Fruit fly (Drosophila melanogaster) whole organism, embryonic: ENCODE measurements around the gene Acp63F.

Experiments
- CG10543 ChIP-seq: fragments of 200-800 bp; sonication (Bioruptor generic); optimal IDR thresholded peaks from 3 replicates; lab custom pipeline; 2017; ENCODE audit warnings: missing biosample characterization, mild to moderate bottlenecking, missing genetic modification characterization, moderate library complexity
- CG10565 ChIP-seq: fragments of 200-800 bp; sonication (Bioruptor generic); optimal IDR thresholded peaks from 3 replicates; lab custom pipeline; 2016; ENCODE audit warnings: missing biosample characterization, mild to moderate bottlenecking, missing genetic modification characterization
- CG12219 ChIP-seq: fragments of 200-800 bp; sonication (Bioruptor generic); optimal IDR thresholded peaks from 3 replicates; lab custom pipeline; 2018; ENCODE audit warnings: missing biosample characterization, mild to moderate bottlenecking, missing genetic modification characterization
- CG13287 ChIP-seq: fragments of 200-800 bp; sonication (Bioruptor generic); IDR thresholded peaks from 2 replicates; pipeline ENCODE4 v1.3.6; 2022; ENCODE audit warnings: missing biosample characterization, missing genetic modification characterization; ENCODE audit not compliant: partially characterized antibody
- CG14710 ChIP-seq: fragments of 200-800 bp; sonication (Bioruptor generic); optimal IDR thresholded peaks from 3 replicates; lab custom pipeline; 2019; ENCODE audit warnings: missing biosample characterization, mild to moderate bottlenecking, missing genetic modification characterization, moderate library complexity
- CG17568 ChIP-seq: fragments of 200-800 bp; sonication (Bioruptor generic); optimal IDR thresholded peaks from 2 replicates; lab custom pipeline; 2018; ENCODE audit warnings: missing biosample characterization, mild to moderate bottlenecking, missing genetic modification characterization, moderate library complexity
- CG17802 ChIP-seq: fragments of 200-800 bp; sonication (Bioruptor generic); optimal IDR thresholded peaks from 2 replicates; lab custom pipeline; 2018; ENCODE audit warnings: missing biosample characterization, mild to moderate bottlenecking, missing genetic modification characterization, moderate library complexity
- CG17912 ChIP-seq: fragments of 200-800 bp; sonication (Bioruptor generic); optimal IDR thresholded peaks from 2 replicates; lab custom pipeline; 2018; ENCODE audit warnings: missing biosample characterization, mild to moderate bottlenecking, missing genetic modification characterization
- CG18476 ChIP-seq: fragments of 200-800 bp; sonication (Bioruptor generic); optimal IDR thresholded peaks from 2 replicates; lab custom pipeline; 2016; ENCODE audit warnings: missing biosample characterization, mild to moderate bottlenecking, missing genetic modification characterization
- CG2116 ChIP-seq: fragments of 200-800 bp; sonication (Bioruptor generic); optimal IDR thresholded peaks from 3 replicates; lab custom pipeline; 2018; ENCODE audit warnings: missing biosample characterization, mild to moderate bottlenecking, missing genetic modification characterization
- CG2202 ChIP-seq: fragments of 200-800 bp; sonication (Bioruptor generic); optimal IDR thresholded peaks from 2 replicates; lab custom pipeline; 2018; ENCODE audit warnings: missing biosample characterization, mild to moderate bottlenecking, missing genetic modification characterization
- CG2678 ChIP-seq: fragments of 200-800 bp; sonication (Bioruptor generic); optimal IDR thresholded peaks from 3 replicates; lab custom pipeline; 2019; ENCODE audit warnings: missing biosample characterization, mild to moderate bottlenecking, missing genetic modification characterization, moderate library complexity
- CG2875 ChIP-seq: fragments of 200-800 bp; sonication (Bioruptor generic); optimal IDR thresholded peaks from 2 replicates; lab custom pipeline; 2017; ENCODE audit warnings: missing biosample characterization, mild to moderate bottlenecking, missing genetic modification characterization, missing genetic modification reagents
- CG3065 ChIP-seq: fragments of 200-800 bp; sonication (Bioruptor generic); optimal IDR thresholded peaks from 2 replicates; lab custom pipeline; 2016; ENCODE audit warnings: missing biosample characterization, missing genetic modification characterization
- CG3838 ChIP-seq: fragments of 200-800 bp; sonication (Bioruptor generic); optimal IDR thresholded peaks from 3 replicates; lab custom pipeline; 2016; ENCODE audit warnings: missing biosample characterization, missing genetic modification characterization
- CG7839 ChIP-seq: fragments of 200-800 bp; sonication (Bioruptor generic); optimal IDR thresholded peaks from 3 replicates; lab custom pipeline; 2018; ENCODE audit warnings: missing biosample characterization, mild to moderate bottlenecking, missing genetic modification characterization, moderate library complexity
- CG8089 ChIP-seq: fragments of 200-800 bp; sonication (Bioruptor generic); optimal IDR thresholded peaks from 3 replicates; lab custom pipeline; 2016; ENCODE audit warnings: missing biosample characterization, missing genetic modification characterization
- CG9609 ChIP-seq: fragments of 200-800 bp; sonication (Bioruptor generic); optimal IDR thresholded peaks from 3 replicates; lab custom pipeline; 2016; ENCODE audit warnings: missing biosample characterization, missing genetic modification characterization
- Dad ChIP-seq: fragments of 200-800 bp; sonication (Bioruptor generic); optimal IDR thresholded peaks from 3 replicates; lab custom pipeline; 2016; ENCODE audit warnings: missing biosample characterization, missing genetic modification characterization
- Dbx ChIP-seq: fragments of 200-800 bp; sonication (Bioruptor generic); IDR thresholded peaks from 3 replicates; pipeline ENCODE4 v1.3.6; 2022; ENCODE audit warnings: missing biosample characterization, missing genetic modification characterization
- E2f1 ChIP-seq: fragments of 200-800 bp; sonication (Bioruptor generic); IDR thresholded peaks from 2 replicates; pipeline ENCODE4 v1.3.6; 2022; ENCODE audit warnings: missing biosample characterization, missing genetic modification characterization
- Eip74EF ChIP-seq, 2 experiments: fragments of 200-800 bp in 1 of 2; fragments of >200 bp in 1 of 2; sonication (Bioruptor generic) in 1 of 2; optimal IDR thresholded peaks; 2 replicates each; lab custom pipeline; 2017 to 2019; ENCODE audit warnings: missing biosample characterization in 2 of 2, missing genetic modification characterization in 2 of 2, mild to moderate bottlenecking in 1 of 2, moderate library complexity in 1 of 2
- Ets65A ChIP-seq: fragments of 200-800 bp; sonication (Bioruptor generic); peaks from one replicate; lab custom pipeline; 2016; ENCODE audit warnings: missing biosample characterization, missing genetic modification characterization
- GATAe ChIP-seq: fragments of 200-800 bp; sonication (Bioruptor generic); conservative IDR thresholded peaks from 2 replicates; pipeline ENCODE4 v1.3.6; 2022; ENCODE audit warnings: missing biosample characterization, missing genetic modification characterization
- HLH3B ChIP-seq: fragments of 200-800 bp; sonication (Bioruptor generic); IDR thresholded peaks from 2 replicates; pipeline ENCODE4 v1.3.6; 2022; ENCODE audit warnings: missing biosample characterization, missing genetic modification characterization
- HLHmδ ChIP-seq: fragments of 200-800 bp; sonication (Bioruptor generic); optimal IDR thresholded peaks from 2 replicates; lab custom pipeline; 2018; ENCODE audit warnings: missing biosample characterization, mild to moderate bottlenecking, missing genetic modification characterization, moderate library complexity
- Hand ChIP-seq: fragments of 200-800 bp; sonication (Bioruptor generic); optimal IDR thresholded peaks from 2 replicates; lab custom pipeline; 2017; ENCODE audit warnings: mild to moderate bottlenecking, missing biosample characterization, missing genetic modification reagents, missing genetic modification characterization
- Hmx ChIP-seq: fragments of 200-800 bp; sonication (Bioruptor generic); optimal IDR thresholded peaks from 2 replicates; lab custom pipeline; 2016; ENCODE audit warnings: missing biosample characterization, missing genetic modification characterization
- Lpt ChIP-seq: fragments of >200 bp; optimal IDR thresholded peaks from 2 replicates; lab custom pipeline; 2018; ENCODE audit warnings: missing biosample characterization, missing genetic modification characterization
- Optix ChIP-seq: fragments of 200-800 bp; sonication (Bioruptor generic); IDR thresholded peaks from 3 replicates; pipeline ENCODE4 v1.3.6; 2022; ENCODE audit warnings: missing biosample characterization, missing genetic modification characterization
- Ravus ChIP-seq: fragments of 200-800 bp; sonication (Bioruptor generic); IDR thresholded peaks from 2 replicates; pipeline ENCODE4 v1.3.6; 2022; ENCODE audit warnings: missing biosample characterization, missing genetic modification characterization
- Trl ChIP-seq, 3 experiments: fragments of >200 bp in 2 of 3; fragments of 200-800 bp in 1 of 3; sonication (Bioruptor generic) in 1 of 3; optimal IDR thresholded peaks; 2 replicates in 1 of 3; 3 replicates in 2 of 3; lab custom pipeline; 2016 to 2017; ENCODE audit warnings: missing biosample characterization in 1 of 3, missing genetic modification characterization in 1 of 3
- al ChIP-seq: fragments of 200-800 bp; sonication (Bioruptor generic); IDR thresholded peaks from 2 replicates; pipeline ENCODE4 v1.3.6; 2022; ENCODE audit warnings: missing biosample characterization, missing genetic modification characterization
- ap ChIP-seq: fragments of 200-800 bp; sonication (Bioruptor generic); IDR thresholded peaks from 2 replicates; pipeline ENCODE4 v1.3.6; 2022; ENCODE audit warnings: missing biosample characterization, missing genetic modification characterization
- bigmax ChIP-seq: fragments of 200-800 bp; sonication (Bioruptor generic); optimal IDR thresholded peaks from 2 replicates; lab custom pipeline; 2018; ENCODE audit warnings: missing biosample characterization, mild to moderate bottlenecking, missing genetic modification characterization
- crp ChIP-seq, 2 experiments: fragments of 200-800 bp; sonication (Bioruptor generic); optimal IDR thresholded peaks; 2 replicates in 1 of 2; 3 replicates in 1 of 2; lab custom pipeline; 2017; ENCODE audit warnings: missing biosample characterization in 2 of 2, missing genetic modification characterization in 2 of 2, mild to moderate bottlenecking in 1 of 2, moderate library complexity in 1 of 2
- ham ChIP-seq: fragments of 200-800 bp; sonication (Bioruptor generic); IDR thresholded peaks from 2 replicates; pipeline ENCODE4 v1.3.6; 2022; ENCODE audit warnings: missing biosample characterization, missing genetic modification characterization
- ind ChIP-seq: fragments of 200-800 bp; sonication (Bioruptor generic); optimal IDR thresholded peaks from 3 replicates; lab custom pipeline; 2016; ENCODE audit warnings: missing biosample characterization, missing genetic modification characterization
- lilli ChIP-seq: fragments of 200-800 bp; sonication (Bioruptor generic); optimal IDR thresholded peaks from 3 replicates; lab custom pipeline; 2016; ENCODE audit warnings: missing biosample characterization, missing genetic modification characterization
- lov ChIP-seq, 2 experiments: fragments of 200-800 bp in 1 of 2; fragments of >200 bp in 1 of 2; sonication (Bioruptor generic) in 1 of 2; IDR thresholded peaks in 1 of 2; optimal IDR thresholded peaks in 1 of 2; 2 replicates in 1 of 2; 3 replicates in 1 of 2; pipeline versions ENCODE4 v1.3.6 to Lab custom; 2017 to 2022; ENCODE audit warnings: missing biosample characterization in 1 of 2, missing genetic modification characterization in 1 of 2
- pb ChIP-seq: fragments of 200-800 bp; sonication (Bioruptor generic); optimal IDR thresholded peaks from 3 replicates; lab custom pipeline; 2016; ENCODE audit warnings: missing biosample characterization, missing genetic modification characterization
- peb ChIP-seq: fragments of 200-800 bp; sonication (Bioruptor generic); IDR thresholded peaks from 2 replicates; pipeline ENCODE4 v1.3.6; 2022; ENCODE audit warnings: missing biosample characterization, missing genetic modification characterization
- pnt ChIP-seq: fragments of 200-800 bp; sonication (Bioruptor generic); optimal IDR thresholded peaks from 3 replicates; lab custom pipeline; 2016; ENCODE audit warnings: missing biosample characterization, missing genetic modification characterization
- prd ChIP-seq, 3 experiments: fragments of >200 bp in 2 of 3; fragments of 200-800 bp in 1 of 3; sonication (Bioruptor generic) in 1 of 3; optimal IDR thresholded peaks in 2 of 3; IDR thresholded peaks in 1 of 3; 2 replicates in 2 of 3; 3 replicates in 1 of 3; pipeline versions ENCODE4 v1.3.6 to Lab custom; 2017 to 2022; ENCODE audit warnings: missing biosample characterization in 1 of 3, missing genetic modification characterization in 1 of 3
- sim ChIP-seq: fragments of 200-800 bp; sonication (Bioruptor generic); IDR thresholded peaks from 2 replicates; pipeline ENCODE4 v1.3.6; 2022; ENCODE audit warnings: missing biosample characterization, missing genetic modification characterization
- sima ChIP-seq: fragments of 200-800 bp; sonication (Bioruptor generic); optimal IDR thresholded peaks from 2 replicates; lab custom pipeline; 2016; ENCODE audit warnings: missing biosample characterization, missing genetic modification characterization
- sna ChIP-seq: fragments of 200-800 bp; sonication (Bioruptor generic); IDR thresholded peaks from 2 replicates; pipeline ENCODE4 v1.3.6; 2022; ENCODE audit warnings: missing biosample characterization, missing genetic modification characterization; ENCODE audit not compliant: partially characterized antibody
- sug ChIP-seq: fragments of 200-800 bp; optimal IDR thresholded peaks from 2 replicates; lab custom pipeline; 2019; ENCODE audit warnings: missing biosample characterization, mild to moderate bottlenecking, missing genetic modification characterization, moderate library complexity

Gene Acp63F

dm6 chr3L:3824790-3825484, 8.8 kb upstream of the Acp63F start, which contains the start of gene Rdh (continued):
- TF ChIP-seq sima (no peak), CG14710 (peak; percentile 76), CG3065 (GFP tag; lab: Kevin White, UChicago) (peak; percentile 15), ap (GFP tag; lab: Robert Waterston, UW) (0 out of 2 replicates have a peak, but pooled peaks have one; percentile 12), CG17568 (peak; percentile 74), CG7839 (tag; lab: Kevin White, UChicago) (peak; percentile 84), Eip74EF (GFP tag; optimal IDR thresholded peaks at IDR 0.05; lab: Kevin White, UChicago) (peak in 1 of 2 experiments; percentile 70), peb (GFP tag; lab: Robert Waterston, UW) (no peak), sna (GFP tag; lab: Robert Waterston, UW) (no peak), lilli (peak; percentile 65), bigmax (no peak), CG17912 (GFP tag; lab: Kevin White, UChicago) (no peak), Optix (no peak), CG2678 (tag; lab: Kevin White, UChicago) (peak; percentile 93), CG17802 (tag; lab: Kevin White, UChicago) (no peak), sim (GFP tag; lab: Robert Waterston, UW) (0 out of 2 replicates have a peak, but pooled peaks have one; percentile 50), E2f1 (GFP tag; lab: Robert Waterston, UW) (no peak), CG10565 (GFP tag; lab: Kevin White, UChicago) (no peak), Lpt (no peak), CG8089 (GFP tag; lab: Kevin White, UChicago) (no peak), ham (GFP tag; lab: Robert Waterston, UW) (no peak), lov (optimal IDR thresholded peaks at IDR 0.05; lab: Kevin White, UChicago) (no peak), lov (GFP tag; IDR thresholded peaks at IDR 0.05; lab: Robert Waterston, UW) (no peak), CG12219 (GFP tag; lab: Kevin White, UChicago) (peak; percentile 45), sug (peak; percentile 84), CG13287 (GFP tag; lab: Robert Waterston, UW) (peak; percentile 24; the same call in 1 of the 2 replicates), Hmx (GFP tag; lab: Kevin White, UChicago) (no peak), prd (optimal IDR thresholded peaks at IDR 0.05; lab: Kevin White, UChicago) (no peak), prd (GFP tag; IDR thresholded peaks at IDR 0.05; lab: Robert Waterston, UW) (peak; percentile 79), CG2875 (GFP tag; lab: Kevin White, UChicago) (peak; percentile 58), ind (GFP tag; lab: Kevin White, UChicago) (peak; percentile 75), CG2202 (peak; percentile 45), CG10543 (GFP tag; lab: Kevin White, UChicago) (peak; percentile 88), CG18476 (GFP tag; lab: Kevin White, UChicago) (peak; percentile 79), HLH3B (GFP tag; lab: Robert Waterston, UW) (peak; percentile 48; the same call in 1 of the 2 replicates), crp (GFP tag; optimal IDR thresholded peaks at IDR 0.05; lab: Kevin White, UChicago) (peak in 1 of 2 experiments; percentile 20), CG3838 (GFP tag; lab: Kevin White, UChicago) (no peak), Dad (GFP tag; lab: Kevin White, UChicago) (peak; percentile 21), Hand (GFP tag; lab: Kevin White, UChicago) (peak; percentile 91), Ets65A (peak; percentile 9), pb (GFP tag; lab: Kevin White, UChicago) (no peak), CG2116 (peak; percentile 50), Dbx (peak; percentile 79), CG9609 (GFP tag; lab: Kevin White, UChicago) (no peak), al (GFP tag; lab: Robert Waterston, UW) (no peak), pnt (GFP tag; lab: Kevin White, UChicago) (peak; percentile 14), HLHmδ (GFP tag; lab: Kevin White, UChicago) (no peak), Ravus (GFP tag; lab: Robert Waterston, UW) (peak; percentile 23), GATAe (no peak), Trl (optimal IDR thresholded peaks at IDR 0.05; lab: Kevin White, UChicago) (peak; percentile 74 to 89), Trl (GFP tag; optimal IDR thresholded peaks at IDR 0.05; lab: Kevin White, UChicago) (no peak)
